Worm (Caenorhabditis elegans) whole organism, young adult: ENCODE data around the gene Y39A3B.7.
A peak's percentile ranks its signal among the peaks of the same experiment; 100 is the strongest.

Source experiments
- B0336.3 ChIP-seq: fragments of 200-800 bp; sonication (Bioruptor generic); IDR thresholded peaks from 2 replicates; pipeline ENCODE4 v1.3.6; 2022; ENCODE audit warnings: missing genetic modification characterization, missing compliant biosample characterization
- F57A8.1 ChIP-seq: fragments of 200-800 bp; sonication (Bioruptor generic); optimal IDR thresholded peaks from 2 replicates; lab custom pipeline; 2018; ENCODE audit warnings: mild to moderate bottlenecking, missing genetic modification characterization, moderate library complexity, missing compliant biosample characterization
- K11D2.4 ChIP-seq: fragments of 200-800 bp; sonication (Bioruptor generic); IDR thresholded peaks from 2 replicates; pipeline ENCODE4 v1.3.6; 2022; ENCODE audit warnings: missing genetic modification reagents, missing genetic modification characterization, missing compliant biosample characterization
- Y79H2A.3 ChIP-seq: fragments of 200-800 bp; sonication (Bioruptor generic); conservative IDR thresholded peaks from 2 replicates; pipeline ENCODE4 v1.3.6; 2022; ENCODE audit warnings: missing genetic modification reagents, missing genetic modification characterization, missing compliant biosample characterization
- Y95B8A.8 ChIP-seq: fragments of 200-800 bp; sonication (Bioruptor generic); IDR thresholded peaks from 2 replicates; pipeline ENCODE4 v1.3.6; 2022; ENCODE audit warnings: missing genetic modification reagents, missing genetic modification characterization, missing compliant biosample characterization
- aptf-3 ChIP-seq: fragments of 200-800 bp; sonication (Bioruptor generic); IDR thresholded peaks from 2 replicates; pipeline ENCODE4 v1.3.6; 2022; ENCODE audit warnings: missing genetic modification characterization, missing compliant biosample characterization
- atf-7 ChIP-seq: sonication (generic microtip); optimal IDR thresholded peaks from 2 replicates; lab custom pipeline; 2017; ENCODE audit warnings: mild to moderate bottlenecking, missing genetic modification characterization, missing compliant biosample characterization
- ceh-100 ChIP-seq: fragments of 200-800 bp; sonication (Bioruptor generic); IDR thresholded peaks from 2 replicates; pipeline ENCODE4 v1.3.6; 2022; ENCODE audit warnings: missing genetic modification reagents, missing genetic modification characterization, missing compliant biosample characterization
- ceh-27 ChIP-seq: fragments of 200-800 bp; sonication (Bioruptor generic); optimal IDR thresholded peaks from 2 replicates; lab custom pipeline; 2018; ENCODE audit warnings: mild to moderate bottlenecking, missing genetic modification characterization, moderate library complexity, missing compliant biosample characterization
- ceh-58 ChIP-seq: fragments of 200-800 bp; sonication (Bioruptor generic); IDR thresholded peaks from 2 replicates; pipeline ENCODE4 v1.3.6; 2022; ENCODE audit warnings: missing genetic modification characterization, missing compliant biosample characterization
- ceh-79 ChIP-seq: sonication (generic microtip); optimal IDR thresholded peaks from 2 replicates; lab custom pipeline; 2017; ENCODE audit warnings: mild to moderate bottlenecking, missing genetic modification characterization, missing compliant biosample characterization
- ceh-91 ChIP-seq: fragments of 200-800 bp; sonication (Bioruptor generic); IDR thresholded peaks from 2 replicates; pipeline ENCODE4 v1.3.6; 2022; ENCODE audit warnings: missing genetic modification reagents, missing genetic modification characterization, missing compliant biosample characterization
- chd-7 ChIP-seq: sonication (generic microtip); optimal IDR thresholded peaks from 2 replicates; lab custom pipeline; 2016; ENCODE audit warnings: mild to moderate bottlenecking, missing genetic modification characterization, moderate library complexity, missing compliant biosample characterization
- dox-1 ChIP-seq: fragments of 200-800 bp; sonication (Bioruptor generic); IDR thresholded peaks from 2 replicates; pipeline ENCODE4 v1.3.6; 2022; ENCODE audit warnings: missing genetic modification reagents, missing genetic modification characterization, missing compliant biosample characterization
- dpl-1 ChIP-seq: fragments of 150-350 bp; optimal IDR thresholded peaks from 2 replicates; lab custom pipeline; 2014; ENCODE audit warnings: missing biosample characterization, missing genetic modification reagents, missing genetic modification characterization
- egl-44 ChIP-seq: fragments of 200-800 bp; sonication (Bioruptor generic); IDR thresholded peaks from 2 replicates; pipeline ENCODE4 v1.3.6; 2022; ENCODE audit warnings: missing genetic modification reagents, missing genetic modification characterization, missing compliant biosample characterization
- egrh-3 ChIP-seq: fragments of 200-800 bp; sonication (Bioruptor generic); IDR thresholded peaks from 2 replicates; pipeline ENCODE4 v1.3.6; 2022; ENCODE audit warnings: missing genetic modification reagents, missing genetic modification characterization, missing compliant biosample characterization
- ets-4 ChIP-seq: fragments of 200-800 bp; sonication (Bioruptor generic); optimal IDR thresholded peaks from 2 replicates; lab custom pipeline; 2018; ENCODE audit warnings: mild to moderate bottlenecking, missing genetic modification characterization, missing compliant biosample characterization
- gei-17 ChIP-seq: fragments of 200-800 bp; sonication (Bioruptor generic); optimal IDR thresholded peaks from 2 replicates; lab custom pipeline; 2018; ENCODE audit warnings: mild to moderate bottlenecking, missing genetic modification characterization, missing compliant biosample characterization
- hlh-12 ChIP-seq: sonication (generic microtip); optimal IDR thresholded peaks from 2 replicates; lab custom pipeline; 2016; ENCODE audit warnings: missing genetic modification characterization, missing compliant biosample characterization
- hmg-1.2 ChIP-seq: fragments of 200-800 bp; sonication (Bioruptor generic); IDR thresholded peaks from 2 replicates; pipeline ENCODE4 v1.3.6; 2022; ENCODE audit warnings: missing genetic modification reagents, missing genetic modification characterization, missing compliant biosample characterization
- hrde-1 ChIP-seq: sonication (generic microtip); optimal IDR thresholded peaks from 2 replicates; lab custom pipeline; 2016; ENCODE audit warnings: missing genetic modification characterization, mild to moderate bottlenecking, missing compliant biosample characterization, moderate library complexity, missing genotype, missing genetic modification reagents, borderline replicate concordance
- let-607 ChIP-seq, 2 experiments: fragments of 200-800 bp in 1 of 2; sonication (Bioruptor generic) in 1 of 2; sonication (generic microtip) in 1 of 2; optimal IDR thresholded peaks; 2 replicates each; lab custom pipeline; 2016 to 2018; ENCODE audit warnings: mild to moderate bottlenecking in 2 of 2, missing compliant biosample characterization in 2 of 2, missing genetic modification characterization in 2 of 2, moderate library complexity in 2 of 2, missing genotype in 1 of 2
- lin-35 ChIP-seq, 3 experiments: fragments of 150-350 bp in 2 of 3; sonication (generic microtip) in 1 of 3; optimal IDR thresholded peaks; 2 replicates each; lab custom pipeline; 2014 to 2018; ENCODE audit warnings: missing biosample characterization in 3 of 3, missing genetic modification characterization in 3 of 3, missing genetic modification reagents in 3 of 3
- lin-54 ChIP-seq: fragments of 200-800 bp; sonication (Bioruptor generic); optimal IDR thresholded peaks from 2 replicates; lab custom pipeline; 2018; ENCODE audit warnings: mild to moderate bottlenecking, missing genetic modification characterization, missing compliant biosample characterization
- lir-1 ChIP-seq: fragments of 200-800 bp; sonication (Bioruptor generic); conservative IDR thresholded peaks from 2 replicates; pipeline ENCODE4 v1.3.6; 2022; ENCODE audit warnings: missing genetic modification reagents, missing genetic modification characterization, missing compliant biosample characterization
- mxl-1 ChIP-seq: sonication (generic microtip); optimal IDR thresholded peaks from 2 replicates; lab custom pipeline; 2016; ENCODE audit warnings: missing genetic modification characterization, missing compliant biosample characterization
- nhr-80 ChIP-seq: sonication (generic microtip); optimal IDR thresholded peaks from 2 replicates; lab custom pipeline; 2016; ENCODE audit warnings: missing genetic modification characterization, missing compliant biosample characterization
- pha-4 ChIP-seq: fragments of 150-350 bp; sonication (generic microtip); optimal IDR thresholded peaks from 2 replicates; lab custom pipeline; 2014; ENCODE audit warnings: missing biosample characterization, missing genetic modification reagents, missing genetic modification characterization
- rcor-1 ChIP-seq: fragments of 200-800 bp; sonication (Bioruptor generic); IDR thresholded peaks from 2 replicates; pipeline ENCODE4 v1.3.6; 2022; ENCODE audit warnings: missing genetic modification reagents, missing genetic modification characterization, missing compliant biosample characterization
- sea-2 ChIP-seq: fragments of 200-800 bp; sonication (Bioruptor generic); IDR thresholded peaks from 2 replicates; pipeline ENCODE4 v1.3.6; 2022; ENCODE audit warnings: missing genetic modification characterization, missing compliant biosample characterization
- sptf-2 ChIP-seq: fragments of 200-800 bp; sonication (Bioruptor generic); optimal IDR thresholded peaks from 2 replicates; lab custom pipeline; 2018; ENCODE audit warnings: mild to moderate bottlenecking, missing genetic modification characterization, missing compliant biosample characterization
- zfh-2 ChIP-seq: fragments of 200-800 bp; sonication (Bioruptor generic); conservative IDR thresholded peaks from 2 replicates; pipeline ENCODE4 v1.3.6; 2022; ENCODE audit warnings: missing genetic modification reagents, missing genetic modification characterization, missing compliant biosample characterization
- zim-3 ChIP-seq: sonication (generic microtip); optimal IDR thresholded peaks from 2 replicates; lab custom pipeline; 2017; ENCODE audit warnings: mild to moderate bottlenecking, missing genetic modification characterization, moderate library complexity, missing compliant biosample characterization
- ztf-18 ChIP-seq: sonication (generic microtip); optimal IDR thresholded peaks from 2 replicates; lab custom pipeline; 2016; ENCODE audit warnings: missing genotype, mild to moderate bottlenecking, missing genetic modification characterization, missing compliant biosample characterization
- ztf-25 ChIP-seq: fragments of 200-800 bp; sonication (Bioruptor generic); IDR thresholded peaks from 2 replicates; pipeline ENCODE4 v1.3.6; 2022; ENCODE audit warnings: missing genetic modification reagents, missing genetic modification characterization, missing compliant biosample characterization
- ztf-3 ChIP-seq: fragments of 200-800 bp; sonication (Bioruptor generic); optimal IDR thresholded peaks from 2 replicates; lab custom pipeline; 2018; ENCODE audit warnings: mild to moderate bottlenecking, missing genetic modification characterization, missing compliant biosample characterization
- ztf-6 ChIP-seq: fragments of 200-800 bp; sonication (Bioruptor generic); IDR thresholded peaks from 2 replicates; pipeline ENCODE4 v1.3.6; 2022; ENCODE audit warnings: missing genetic modification reagents, missing genetic modification characterization, missing compliant biosample characterization

Gene Y39A3B.7

DNA sequence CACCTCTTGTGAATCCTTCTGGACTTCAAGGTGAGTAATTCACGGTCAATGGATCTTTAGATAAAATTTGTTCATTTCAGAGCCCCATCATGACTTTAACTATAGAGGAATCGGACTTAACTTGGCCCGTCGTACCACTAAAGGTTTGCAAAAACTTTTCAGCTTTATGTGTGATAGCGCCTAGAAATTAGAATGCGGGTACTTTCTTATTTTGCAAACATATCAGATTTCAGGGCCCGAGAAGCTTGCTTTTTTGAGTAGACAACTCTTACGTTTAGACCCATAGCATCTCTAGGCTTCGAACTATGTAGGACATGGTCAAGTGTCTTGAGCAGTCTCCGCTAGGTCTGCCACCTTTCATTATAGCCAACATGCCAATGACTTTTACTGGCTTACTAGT is 7.3 kb downstream of the Y39A3B.7 start (continued):
- TF ChIP-seq lir-1 (GFP tag; lab: Robert Waterston, UW) (no peak), ztf-6 (GFP tag; lab: Robert Waterston, UW) (no peak), ceh-91 (no peak)

DNA sequence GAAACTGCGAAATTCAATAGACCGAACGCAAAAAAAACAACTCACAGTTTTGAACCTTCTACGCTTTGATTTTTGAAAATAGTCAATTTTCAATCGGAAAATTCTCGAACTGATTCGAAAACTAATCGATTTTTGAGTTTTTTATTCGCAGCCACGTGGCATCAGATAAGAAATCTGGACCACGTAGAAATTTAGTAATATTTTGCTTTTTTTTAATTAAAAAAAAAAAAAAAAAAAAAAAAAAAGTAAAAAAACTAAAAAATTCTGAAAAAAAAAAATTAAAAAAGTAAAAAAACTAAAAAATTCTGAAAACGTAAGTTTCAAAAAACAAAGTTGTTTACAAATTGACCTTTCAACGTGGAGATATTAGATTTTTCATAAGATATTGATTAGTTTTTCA is 8.1 kb downstream of the Y39A3B.7 start, which contains the start of gene R155.3:
Gene R155.3 (minus strand): TSS at position 101 of the 400 bp plus-strand sequence.
- TF ChIP-seq egrh-3 (GFP tag; lab: Robert Waterston, UW) = no peak
- TF ChIP-seq K11D2.4 (GFP tag; lab: Robert Waterston, UW) = no peak
- TF ChIP-seq nhr-80 (tag; lab: Kevin White, UChicago) = no peak
- TF ChIP-seq F57A8.1 = no peak
- TF ChIP-seq hmg-1.2 (GFP tag; lab: Robert Waterston, UW) = no peak
- TF ChIP-seq ceh-58 (GFP tag; lab: Robert Waterston, UW) = no peak

DNA sequence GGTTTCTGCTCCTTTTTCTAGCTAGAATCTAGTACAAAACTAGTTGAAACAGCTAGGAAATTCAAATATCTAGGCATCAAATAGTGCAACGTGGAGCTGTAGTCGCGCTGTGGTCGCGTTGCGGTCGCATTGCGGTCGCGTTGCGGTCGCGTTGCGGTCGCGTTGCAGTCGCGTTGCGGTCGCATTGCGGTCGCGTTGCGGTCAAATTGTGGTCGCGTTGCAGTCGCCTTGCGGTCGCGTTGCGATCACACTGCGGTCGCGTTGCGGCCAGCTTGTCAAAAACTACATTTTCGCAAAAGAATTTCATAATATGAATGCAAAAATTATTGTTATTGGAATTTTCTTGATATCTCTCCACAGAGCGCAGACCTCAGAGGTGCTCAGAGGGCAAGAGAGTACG is 8.8 kb downstream of the Y39A3B.7 start:
- TF ChIP-seq dpl-1 (no peak), ceh-27 (no peak), pha-4 (tag; lab: Kevin White, UChicago) (no peak), zfh-2 (peak; percentile 82), Y79H2A.3 (GFP tag; lab: Robert Waterston, UW) (no peak), ceh-79 (no peak), ztf-3 (no peak), zim-3 (no peak), hlh-12 (tag; lab: Kevin White, UChicago) (no peak), lin-54 (no peak), ceh-100 (no peak), dox-1 (no peak), sea-2 (GFP tag; lab: Robert Waterston, UW) (0 out of 2 replicates have a peak, but pooled peaks have one; percentile 17), gei-17 (GFP tag; lab: Kevin White, UChicago) (no peak), rcor-1 (GFP tag; lab: Robert Waterston, UW) (no peak), Y95B8A.8 (GFP tag; lab: Robert Waterston, UW) (no peak), hrde-1 (no peak)

DNA sequence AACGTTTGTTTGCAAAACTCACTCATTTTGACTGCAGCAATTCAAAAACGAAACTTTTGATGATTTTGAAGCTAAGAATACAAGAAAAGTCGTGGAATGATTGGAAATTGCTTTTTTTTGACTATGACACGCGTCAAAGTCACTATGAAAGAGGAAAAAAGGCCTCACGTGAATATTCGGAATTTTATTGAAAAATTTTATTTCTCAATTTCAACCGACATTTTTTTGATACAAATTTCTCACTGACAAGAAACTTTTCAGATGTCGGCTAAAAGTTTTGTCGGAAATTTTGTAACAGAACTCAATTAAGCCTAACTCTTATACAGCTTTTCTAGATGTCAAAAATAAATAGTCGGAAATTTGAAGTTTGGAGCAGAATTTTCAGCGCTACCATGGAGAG is 14.3 kb downstream of the Y39A3B.7 start, which contains the start of gene R155.5:
Gene R155.5 (minus strand): TSS at position 101 of the 400 bp plus-strand sequence.
- TF ChIP-seq Y95B8A.8 (GFP tag; lab: Robert Waterston, UW) = no peak
- no peak for TF ChIP-seq ztf-18 (tag; lab: Kevin White, UChicago)
- no peak for TF ChIP-seq mxl-1

DNA sequence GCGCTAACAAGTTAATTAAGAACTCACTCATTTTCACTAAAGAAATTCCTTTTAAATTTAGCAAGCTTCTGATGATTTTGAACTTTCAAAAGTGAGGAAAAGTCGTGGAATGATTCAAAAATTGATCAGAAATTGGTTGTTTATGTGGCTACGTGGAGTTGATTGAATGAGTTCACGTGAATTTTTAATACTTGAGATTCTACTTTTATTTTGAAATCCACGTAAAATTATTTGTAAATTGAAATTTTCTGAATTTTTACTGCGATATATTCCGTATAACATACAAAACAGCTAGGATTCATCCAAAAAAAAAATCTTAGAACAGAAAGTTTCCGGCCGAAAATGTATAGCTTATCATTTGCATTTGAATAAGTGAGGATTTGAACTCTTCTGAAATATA is 15.0 kb downstream of the Y39A3B.7 start, which contains the start of gene moa-1:
Gene moa-1 (minus strand): TSS at position 101 of the 400 bp plus-strand sequence.
- TF ChIP-seq hlh-12 (tag; lab: Kevin White, UChicago) (no peak), atf-7 (tag; lab: Kevin White, UChicago) (no peak), hmg-1.2 (GFP tag; lab: Robert Waterston, UW) (no peak), lin-35 (GFP tag; optimal IDR thresholded peaks at IDR 0.05; lab: Kevin White, UChicago) (no peak), B0336.3 (no peak), ceh-27 (no peak), ets-4 (no peak), ztf-25 (GFP tag; lab: Robert Waterston, UW) (no peak), aptf-3 (GFP tag; lab: Robert Waterston, UW) (no peak), sptf-2 (GFP tag; lab: Kevin White, UChicago) (no peak), chd-7 (no peak), let-607 (tag; optimal IDR thresholded peaks at IDR 0.05; lab: Kevin White, UChicago) (no peak), egl-44 (GFP tag; lab: Robert Waterston, UW) (no peak)
